Worm (Caenorhabditis elegans) whole organism, L2 larva: ENCODE data around the gene F46B6.13.

Experiments used
- C34F6.9 ChIP-seq: fragments of 150-350 bp; optimal IDR thresholded peaks from 2 replicates; lab custom pipeline; 2014; ENCODE audit warnings: missing biosample characterization, missing genetic modification characterization
- F13H6.1 ChIP-seq: sonication (generic microtip); optimal IDR thresholded peaks from 2 replicates; lab custom pipeline; 2016; ENCODE audit warnings: missing genetic modification characterization, missing compliant biosample characterization
- R02D3.7 ChIP-seq: fragments of 150-350 bp; optimal IDR thresholded peaks from 2 replicates; lab custom pipeline; 2014; ENCODE audit warnings: missing biosample characterization, missing genetic modification characterization
- Y55F3AM.14 ChIP-seq: fragments of 200-800 bp; sonication (Bioruptor generic); optimal IDR thresholded peaks from 2 replicates; lab custom pipeline; 2018; ENCODE audit warnings: mild to moderate bottlenecking, missing genetic modification characterization, missing compliant biosample characterization
- ZK546.5 ChIP-seq: sonication (generic microtip); optimal IDR thresholded peaks from 2 replicates; lab custom pipeline; 2017; ENCODE audit warnings: missing biosample characterization, missing genetic modification characterization
- alr-1 ChIP-seq: fragments of 150-350 bp; optimal IDR thresholded peaks from 2 replicates; lab custom pipeline; 2014; ENCODE audit warnings: missing biosample characterization, missing genetic modification characterization
- aly-2 ChIP-seq: fragments of 150-350 bp; optimal IDR thresholded peaks from 2 replicates; lab custom pipeline; 2014; ENCODE audit warnings: missing biosample characterization, missing genetic modification characterization
- ama-1 ChIP-seq: fragments of 150-350 bp; optimal IDR thresholded peaks from 2 replicates; lab custom pipeline; 2018; ENCODE audit warnings: inconsistent platforms
- blmp-1 ChIP-seq: sonication (generic microtip); optimal IDR thresholded peaks from 2 replicates; lab custom pipeline; 2017; ENCODE audit warnings: missing genetic modification characterization, mild to moderate bottlenecking, missing compliant biosample characterization, antibody characterized with exemption, moderate library complexity; ENCODE audit not compliant: insufficient read depth
- ceh-16 ChIP-seq: fragments of 150-350 bp; optimal IDR thresholded peaks from 2 replicates; lab custom pipeline; 2014; ENCODE audit warnings: missing biosample characterization, missing genetic modification characterization
- ceh-82 ChIP-seq: fragments of 150-350 bp; optimal IDR thresholded peaks from 2 replicates; lab custom pipeline; 2014; ENCODE audit warnings: missing biosample characterization, missing genetic modification characterization
- crh-2 ChIP-seq: sonication (generic microtip); optimal IDR thresholded peaks from 2 replicates; lab custom pipeline; 2017; ENCODE audit warnings: missing biosample characterization, missing genetic modification characterization
- dmd-4 ChIP-seq: sonication (generic microtip); optimal IDR thresholded peaks from 2 replicates; lab custom pipeline; 2017; ENCODE audit warnings: missing biosample characterization, missing genetic modification characterization
- elt-1 ChIP-seq: fragments of 150-350 bp; optimal IDR thresholded peaks from 2 replicates; lab custom pipeline; 2014; ENCODE audit warnings: missing biosample characterization, missing genetic modification characterization
- elt-3 ChIP-seq: sonication (generic microtip); optimal IDR thresholded peaks from 2 replicates; lab custom pipeline; 2017; ENCODE audit warnings: missing biosample characterization, missing genetic modification characterization
- fos-1 ChIP-seq: fragments of 150-350 bp; optimal IDR thresholded peaks from 2 replicates; lab custom pipeline; 2014; ENCODE audit warnings: missing biosample characterization, missing genetic modification characterization
- gmeb-1 ChIP-seq: fragments of 150-350 bp; optimal IDR thresholded peaks from 2 replicates; lab custom pipeline; 2014; ENCODE audit warnings: missing biosample characterization, missing genetic modification characterization
- lin-13 ChIP-seq: fragments of 150-350 bp; optimal IDR thresholded peaks from 2 replicates; lab custom pipeline; 2014; ENCODE audit warnings: missing biosample characterization, missing genetic modification reagents, missing genetic modification characterization
- lin-39 ChIP-seq: fragments of 150-350 bp; optimal IDR thresholded peaks from 2 replicates; lab custom pipeline; 2014; ENCODE audit warnings: missing biosample characterization, missing genetic modification reagents, missing genetic modification characterization
- lsy-2 ChIP-seq, 2 experiments: fragments of 150-350 bp in 1 of 2; sonication (generic microtip) in 1 of 2; optimal IDR thresholded peaks; 2 replicates each; lab custom pipeline; 2014 to 2017; ENCODE audit warnings: missing biosample characterization in 2 of 2, missing genetic modification characterization in 2 of 2
- mab-5 ChIP-seq: fragments of 150-350 bp; optimal IDR thresholded peaks from 2 replicates; lab custom pipeline; 2014; ENCODE audit warnings: missing biosample characterization, missing genetic modification characterization
- mbf-1 ChIP-seq: sonication (generic microtip); optimal IDR thresholded peaks from 2 replicates; lab custom pipeline; 2017; ENCODE audit warnings: missing biosample characterization, missing genetic modification characterization
- mdl-1 ChIP-seq, 2 experiments: fragments of 150-350 bp in 1 of 2; sonication (generic microtip) in 1 of 2; optimal IDR thresholded peaks; 2 replicates each; lab custom pipeline; 2017; ENCODE audit warnings: missing biosample characterization in 2 of 2, missing genetic modification characterization in 2 of 2
- nhr-11 ChIP-seq: fragments of 150-350 bp; optimal IDR thresholded peaks from 2 replicates; lab custom pipeline; 2014; ENCODE audit warnings: missing biosample characterization, missing genetic modification characterization
- nhr-129 ChIP-seq: fragments of 150-350 bp; optimal IDR thresholded peaks from 2 replicates; lab custom pipeline; 2014; ENCODE audit warnings: missing biosample characterization, missing genetic modification characterization
- nhr-21 ChIP-seq: fragments of 150-350 bp; optimal IDR thresholded peaks from 2 replicates; lab custom pipeline; 2014; ENCODE audit warnings: missing biosample characterization, missing genetic modification characterization
- nhr-237 ChIP-seq: fragments of 150-350 bp; optimal IDR thresholded peaks from 2 replicates; lab custom pipeline; 2014; ENCODE audit warnings: missing biosample characterization, missing genetic modification characterization
- nhr-25 ChIP-seq: fragments of 150-350 bp; sonication (generic microtip); optimal IDR thresholded peaks from 3 replicates; lab custom pipeline; 2014; ENCODE audit warnings: missing biosample characterization, missing genetic modification characterization
- nhr-77 ChIP-seq: fragments of 150-350 bp; optimal IDR thresholded peaks from 2 replicates; lab custom pipeline; 2014; ENCODE audit warnings: missing biosample characterization, missing genetic modification characterization
- peb-1 ChIP-seq: fragments of 150-350 bp; optimal IDR thresholded peaks from 2 replicates; lab custom pipeline; 2014; ENCODE audit warnings: missing biosample characterization, missing genetic modification characterization
- sem-4 ChIP-seq: fragments of 150-350 bp; optimal IDR thresholded peaks from 2 replicates; lab custom pipeline; 2014; ENCODE audit warnings: missing biosample characterization, missing genetic modification reagents, missing genetic modification characterization
- skn-1 ChIP-seq: sonication (generic microtip); optimal IDR thresholded peaks from 2 replicates; lab custom pipeline; 2017; ENCODE audit warnings: missing biosample characterization, missing genetic modification characterization
- sma-9 ChIP-seq, 2 experiments: fragments of 150-350 bp in 1 of 2; sonication (generic microtip) in 1 of 2; optimal IDR thresholded peaks; 2 replicates each; lab custom pipeline; 2014 to 2016; ENCODE audit warnings: missing genetic modification characterization in 2 of 2, mild to moderate bottlenecking in 1 of 2, missing biosample characterization in 1 of 2, missing compliant biosample characterization in 1 of 2, missing genetic modification reagents in 1 of 2, moderate library complexity in 1 of 2
- snpc-4 ChIP-seq: fragments of 150-350 bp; optimal IDR thresholded peaks from 2 replicates; lab custom pipeline; 2014; ENCODE audit warnings: missing biosample characterization, missing genetic modification characterization
- unc-39 ChIP-seq: fragments of 150-350 bp; optimal IDR thresholded peaks from 2 replicates; lab custom pipeline; 2014; ENCODE audit warnings: missing biosample characterization, missing genetic modification characterization
- unc-55 ChIP-seq: fragments of 150-350 bp; sonication (generic microtip); optimal IDR thresholded peaks from 3 replicates; lab custom pipeline; 2014; ENCODE audit warnings: missing biosample characterization, missing genetic modification reagents, missing genetic modification characterization
- unc-62 ChIP-seq: fragments of 150-350 bp; optimal IDR thresholded peaks from 2 replicates; lab custom pipeline; 2014; ENCODE audit warnings: missing biosample characterization, missing genetic modification reagents, missing genetic modification characterization
- zag-1 ChIP-seq: fragments of 150-350 bp; optimal IDR thresholded peaks from 2 replicates; lab custom pipeline; 2014; ENCODE audit warnings: missing biosample characterization, missing genetic modification characterization
- ztf-1 ChIP-seq: fragments of 200-800 bp; sonication (Bioruptor generic); conservative IDR thresholded peaks from 2 replicates; pipeline ENCODE4 v1.3.6; 2022; ENCODE audit warnings: missing genetic modification characterization, missing compliant biosample characterization
- ztf-4 ChIP-seq: fragments of 150-350 bp; optimal IDR thresholded peaks from 2 replicates; lab custom pipeline; 2014; ENCODE audit warnings: missing biosample characterization, missing genetic modification characterization

Gene F46B6.13

DNA sequence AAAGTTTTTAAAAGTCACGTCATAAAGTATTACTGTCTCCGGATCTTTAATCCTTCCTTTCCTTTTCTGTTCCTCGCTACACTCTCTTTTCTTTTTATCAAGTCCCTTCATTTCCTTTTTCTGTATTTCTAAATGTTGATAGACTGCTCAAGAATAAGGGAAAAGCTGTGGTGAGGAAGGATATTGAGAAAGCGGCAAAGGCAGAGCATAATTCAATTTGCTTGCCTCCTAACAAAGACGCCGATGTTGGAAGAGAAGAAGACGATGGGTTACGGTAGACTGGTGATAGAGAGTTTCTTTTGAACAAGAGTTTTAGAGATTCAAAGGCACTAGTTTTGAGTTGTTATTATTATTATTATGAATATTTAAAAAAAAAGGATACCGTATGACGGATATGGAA lies 33.4 kb downstream of the F46B6.13 start (continued):
- TF ChIP-seq C34F6.9 (tag; lab: Kevin White, UChicago) (peak; percentile 39), elt-3 (tag; lab: Kevin White, UChicago) (no peak), mdl-1 (tag; optimal IDR thresholded peaks at IDR 0.05; lab: Kevin White, UChicago) (no peak)

DNA sequence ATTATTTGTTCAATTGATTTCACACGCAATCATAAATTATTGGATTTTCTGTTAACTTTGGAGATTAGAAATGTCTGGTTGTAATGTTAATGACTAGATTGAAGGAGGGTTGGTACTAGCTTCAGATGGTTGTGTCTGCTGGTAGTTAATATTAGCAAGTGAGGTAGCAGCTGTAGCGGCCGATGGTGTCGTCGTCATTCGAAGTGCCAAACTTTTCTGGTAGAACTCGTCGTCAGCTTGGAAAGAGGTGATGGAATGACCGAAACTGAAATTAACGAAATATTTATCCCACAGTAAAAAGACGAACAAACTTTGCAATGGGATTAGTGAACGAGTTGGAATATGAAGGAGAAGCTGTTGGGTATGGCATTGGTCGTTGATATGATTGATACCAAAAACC lies 34.4 kb downstream of the F46B6.13 start:
- TF ChIP-seq nhr-129 (tag; lab: Kevin White, UChicago): no peak
- TF ChIP-seq ztf-1 (GFP tag; lab: Robert Waterston, UW): no peak
- no peak for TF ChIP-seq dmd-4 (tag; lab: Kevin White, UChicago)
- TF ChIP-seq alr-1 (tag; lab: Kevin White, UChicago): no peak
- TF ChIP-seq lin-13 (GFP tag; lab: Kevin White, UChicago): no peak
- TF ChIP-seq ztf-4: no peak
- TF ChIP-seq nhr-237 (tag; lab: Kevin White, UChicago): no peak
- TF ChIP-seq mab-5 (tag; lab: Kevin White, UChicago): no peak
- no peak for TF ChIP-seq C34F6.9 (tag; lab: Kevin White, UChicago)
- TF ChIP-seq ceh-82 (tag; lab: Kevin White, UChicago): no peak
- TF ChIP-seq, all 48 proteins: peak for 0

DNA sequence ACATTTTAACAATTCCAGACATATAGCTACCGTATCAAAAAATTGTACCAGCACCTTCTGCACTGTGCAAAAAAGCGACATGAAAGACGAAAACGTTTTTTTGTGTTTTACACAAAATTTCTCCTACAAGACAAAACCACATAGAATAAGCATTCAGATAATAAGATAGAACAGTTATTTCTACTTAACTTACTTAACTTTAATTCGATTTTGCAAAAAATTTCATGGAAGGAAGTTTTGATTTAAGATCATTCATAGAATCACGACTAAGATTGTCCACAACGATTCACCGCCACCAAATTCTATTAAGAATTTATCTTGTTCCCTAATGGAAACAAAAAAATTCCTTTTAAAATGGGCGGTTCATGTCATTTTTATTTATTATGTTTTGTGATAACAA lies 35.2 kb downstream of the F46B6.13 start:
- TF ChIP-seq lsy-2 (tag; optimal IDR thresholded peaks at IDR 0.05; lab: Kevin White, UChicago) (no peak), dmd-4 (tag; lab: Kevin White, UChicago) (no peak), ZK546.5 (tag; lab: Kevin White, UChicago) (no peak), unc-55 (GFP tag; lab: Kevin White, UChicago) (no peak), C34F6.9 (tag; lab: Kevin White, UChicago) (no peak), mdl-1 (tag; optimal IDR thresholded peaks at IDR 0.05; lab: Kevin White, UChicago) (no peak), unc-39 (tag; lab: Kevin White, UChicago) (no peak), nhr-21 (tag; lab: Kevin White, UChicago) (no peak)

DNA sequence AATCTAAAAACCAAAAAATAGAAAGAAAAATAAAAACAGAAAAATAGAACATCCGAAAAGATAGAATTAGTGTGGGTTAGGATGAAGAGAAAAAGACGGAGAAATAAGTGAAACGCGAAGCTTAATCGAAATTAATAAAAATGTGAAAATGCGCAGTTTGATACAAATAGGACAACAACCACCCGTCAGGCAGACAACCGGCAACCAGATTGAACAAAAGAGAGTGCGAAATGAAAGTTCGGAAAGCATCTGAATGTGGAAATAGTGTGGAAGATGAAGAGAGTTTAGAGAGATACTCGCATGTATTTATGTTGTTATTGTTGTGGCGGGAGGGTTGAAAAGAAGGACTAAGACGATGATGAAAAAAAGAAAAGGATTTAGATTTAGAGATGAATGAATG lies 40.5 kb downstream of the F46B6.13 start:
- TF ChIP-seq nhr-25 (tag; lab: Kevin White, UChicago) (no peak), sma-9 (GFP tag; optimal IDR thresholded peaks at IDR 0.05; lab: Kevin White, UChicago) (no peak), sma-9 (tag; optimal IDR thresholded peaks at IDR 0.05; lab: Kevin White, UChicago) (no peak), nhr-237 (tag; lab: Kevin White, UChicago) (no peak), C34F6.9 (tag; lab: Kevin White, UChicago) (no peak), sem-4 (tag; lab: Kevin White, UChicago) (no peak), alr-1 (tag; lab: Kevin White, UChicago) (no peak), ceh-82 (tag; lab: Kevin White, UChicago) (no peak), nhr-11 (tag; lab: Kevin White, UChicago) (no peak), elt-3 (tag; lab: Kevin White, UChicago) (no peak), zag-1 (no peak), ceh-16 (no peak), Y55F3AM.14 (GFP tag; lab: Kevin White, UChicago) (no peak), snpc-4 (no peak), F13H6.1 (no peak), elt-1 (tag; lab: Kevin White, UChicago) (no peak), R02D3.7 (tag; lab: Kevin White, UChicago) (no peak), aly-2 (tag; lab: Kevin White, UChicago) (no peak), gmeb-1 (tag; lab: Kevin White, UChicago) (no peak)

DNA sequence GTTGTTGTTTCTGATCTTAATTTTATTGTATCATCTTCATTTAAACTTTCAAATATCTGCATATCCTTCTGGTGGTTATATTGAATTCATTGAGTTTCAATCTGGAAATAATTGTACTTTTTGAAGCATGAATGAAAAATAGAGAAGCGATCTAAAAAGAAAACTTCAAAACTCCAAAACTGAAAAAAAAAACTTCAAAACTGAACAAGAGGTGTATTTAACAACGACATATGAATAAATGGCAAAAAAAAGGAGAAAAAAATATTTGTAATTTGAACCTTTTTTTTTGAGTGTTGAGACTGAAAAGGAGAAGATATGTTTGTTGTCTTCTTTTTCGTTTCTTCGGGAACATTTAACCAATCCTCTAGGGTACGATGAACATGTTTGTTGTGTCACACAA lies 41.1 kb downstream of the F46B6.13 start, which contains the start of gene F58E6.11:
Gene F58E6.11 (minus strand): TSS at position 101 of the 400 bp plus-strand sequence.
- TF ChIP-seq mbf-1 (no peak), sem-4 (tag; lab: Kevin White, UChicago) (no peak)

DNA sequence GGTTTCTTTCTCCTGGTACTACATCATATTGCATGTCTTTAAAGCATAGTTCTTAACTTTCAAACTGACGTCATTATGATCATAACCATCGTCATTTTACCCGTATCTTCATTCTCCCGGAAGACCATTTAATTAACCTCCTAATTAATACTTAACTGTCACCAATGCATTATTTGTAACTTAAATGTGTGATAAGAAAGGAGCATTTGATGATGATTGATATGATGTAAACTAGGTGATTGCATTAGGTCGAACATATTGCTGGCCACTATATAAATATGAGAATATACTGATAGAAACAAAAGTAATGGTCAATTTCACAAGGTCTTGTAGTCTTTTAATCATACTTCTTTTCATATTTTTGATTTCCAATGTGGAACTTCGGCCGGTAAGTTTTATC lies 42.7 kb downstream of the F46B6.13 start, which contains the start of gene hrg-3:
Gene hrg-3 (plus strand): TSS at position 227 of the 400 bp plus-strand sequence.
- TF ChIP-seq nhr-25 (tag; lab: Kevin White, UChicago) (no peak), fos-1 (tag; lab: Kevin White, UChicago) (peak; percentile 81), peb-1 (tag; lab: Kevin White, UChicago) (no peak), gmeb-1 (tag; lab: Kevin White, UChicago) (no peak), mbf-1 (no peak), ama-1 (lab: Kevin White, UChicago) (no peak), sem-4 (tag; lab: Kevin White, UChicago) (no peak), ztf-4 (no peak), zag-1 (no peak), Y55F3AM.14 (GFP tag; lab: Kevin White, UChicago) (no peak), C34F6.9 (tag; lab: Kevin White, UChicago) (no peak), lin-13 (GFP tag; lab: Kevin White, UChicago) (peak; percentile 9), dmd-4 (tag; lab: Kevin White, UChicago) (no peak), nhr-77 (tag; lab: Kevin White, UChicago) (no peak), skn-1 (tag; lab: Kevin White, UChicago) (no peak), ceh-16 (no peak), nhr-129 (tag; lab: Kevin White, UChicago) (peak; percentile 34), lin-39 (tag; lab: Kevin White, UChicago) (no peak), mdl-1 (tag; optimal IDR thresholded peaks at IDR 0.05; lab: Kevin White, UChicago) (no peak), sma-9 (GFP tag; optimal IDR thresholded peaks at IDR 0.05; lab: Kevin White, UChicago) (peak; percentile 59), sma-9 (tag; optimal IDR thresholded peaks at IDR 0.05; lab: Kevin White, UChicago) (no peak), mab-5 (tag; lab: Kevin White, UChicago) (no peak), unc-62 (GFP tag; lab: Kevin White, UChicago) (no peak), lsy-2 (tag; optimal IDR thresholded peaks at IDR 0.05; lab: Kevin White, UChicago) (no peak), crh-2 (peak; percentile 50), elt-3 (tag; lab: Kevin White, UChicago) (no peak), blmp-1 (no peak), nhr-237 (tag; lab: Kevin White, UChicago) (no peak)
